Fruit fly (Drosophila melanogaster) whole organism, embryonic: ENCODE data around the gene CG13041.

ENCODE experiments used
- Bdp1 ChIP-seq: fragments of 200-800 bp; sonication (Bioruptor generic); optimal IDR thresholded peaks from 3 replicates; lab custom pipeline; 2016; ENCODE audit warnings: missing biosample characterization, missing genetic modification characterization
- CG12236 ChIP-seq: fragments of 200-800 bp; sonication (Bioruptor generic); optimal IDR thresholded peaks from 2 replicates; lab custom pipeline; 2016; ENCODE audit warnings: missing biosample characterization, missing genetic modification characterization
- CG13624 ChIP-seq: fragments of 200-800 bp; sonication (Bioruptor generic); optimal IDR thresholded peaks from 2 replicates; lab custom pipeline; 2016; ENCODE audit warnings: missing biosample characterization, missing genetic modification characterization
- CG17612 ChIP-seq: fragments of 200-800 bp; sonication (Bioruptor generic); IDR thresholded peaks from 2 replicates; pipeline ENCODE4 v1.3.6; 2022; ENCODE audit warnings: missing biosample characterization, missing genetic modification characterization
- CG18764 ChIP-seq: fragments of 200-800 bp; sonication (Bioruptor generic); optimal IDR thresholded peaks from 3 replicates; lab custom pipeline; 2016; ENCODE audit warnings: missing biosample characterization, missing genetic modification characterization
- CG2678 ChIP-seq: fragments of 200-800 bp; sonication (Bioruptor generic); optimal IDR thresholded peaks from 3 replicates; lab custom pipeline; 2019; ENCODE audit warnings: missing biosample characterization, mild to moderate bottlenecking, missing genetic modification characterization, moderate library complexity
- CG4360 ChIP-seq: fragments of 200-800 bp; sonication (Bioruptor generic); IDR thresholded peaks from 2 replicates; pipeline ENCODE4 v1.3.6; 2022; ENCODE audit warnings: missing biosample characterization, missing genetic modification characterization
- Hr78 ChIP-seq, 2 experiments: fragments of 200-800 bp in 1 of 2; fragments of >200 bp in 1 of 2; sonication (Bioruptor generic) in 1 of 2; optimal IDR thresholded peaks; 2 replicates each; lab custom pipeline; 2017 to 2019; ENCODE audit warnings: missing biosample characterization in 2 of 2, missing genetic modification characterization in 2 of 2, mild to moderate bottlenecking in 1 of 2, moderate library complexity in 1 of 2
- Kr ChIP-seq: fragments of 200-800 bp; sonication (Bioruptor generic); optimal IDR thresholded peaks from 2 replicates; lab custom pipeline; 2017; ENCODE audit warnings: missing biosample characterization, mild to moderate bottlenecking, missing genetic modification characterization
- usp ChIP-seq: fragments of >200 bp; optimal IDR thresholded peaks from 2 replicates; lab custom pipeline; 2017; ENCODE audit warnings: missing biosample characterization, missing genetic modification characterization
- vnd ChIP-seq: fragments of 200-800 bp; sonication (Bioruptor generic); IDR thresholded peaks from 3 replicates; pipeline ENCODE4 v1.3.6; 2022; ENCODE audit warnings: missing biosample characterization, missing genetic modification characterization; ENCODE audit not compliant: partially characterized antibody

- TF ChIP-seq Kr (GFP tag; lab: Kevin White, UChicago) = no peak
- no peak for TF ChIP-seq vnd (GFP tag; lab: Robert Waterston, UW)
- no peak for TF ChIP-seq usp (GFP tag; lab: Kevin White, UChicago)
- no peak for TF ChIP-seq CG12236 (GFP tag; lab: Kevin White, UChicago)
- TF ChIP-seq CG2678 = no peak
- no peak for TF ChIP-seq Bdp1 (GFP tag; lab: Kevin White, UChicago)
- TF ChIP-seq CG17612 (GFP tag; lab: Robert Waterston, UW) = no peak
- no peak for TF ChIP-seq CG18764 (GFP tag; lab: Kevin White, UChicago)
- no peak for TF ChIP-seq CG13624 (GFP tag; lab: Kevin White, UChicago)
- TF ChIP-seq CG4360 (GFP tag; lab: Robert Waterston, UW) = no peak
- no peak for TF ChIP-seq Hr78 (GFP tag; optimal IDR thresholded peaks at IDR 0.05; lab: Kevin White, UChicago)
These were observed 18.4 kb upstream of the CG13041 start for dm6 chr3L:16337739-16338138.
